Worm (Caenorhabditis elegans) whole organism, L1 larva: ENCODE data around the gene eri-5.

Experiments used
- C16A3.4 ChIP-seq: fragments of 150-350 bp; optimal IDR thresholded peaks from 2 replicates; lab custom pipeline; 2014; ENCODE audit warnings: missing biosample characterization, missing genetic modification characterization
- F16B12.6 ChIP-seq: fragments of 150-350 bp; optimal IDR thresholded peaks from 2 replicates; lab custom pipeline; 2014; ENCODE audit warnings: missing biosample characterization, missing genetic modification characterization
- Y116A8C.19 ChIP-seq: sonication (generic microtip); optimal IDR thresholded peaks from 2 replicates; lab custom pipeline; 2016; ENCODE audit warnings: missing compliant biosample characterization, missing genetic modification characterization, borderline replicate concordance
- aha-1 ChIP-seq: fragments of 150-350 bp; optimal IDR thresholded peaks from 2 replicates; lab custom pipeline; 2014; ENCODE audit warnings: missing biosample characterization, missing genetic modification characterization
- blmp-1 ChIP-seq: fragments of 150-350 bp; optimal IDR thresholded peaks from 2 replicates; lab custom pipeline; 2014; ENCODE audit warnings: missing biosample characterization, missing genetic modification characterization
- ceh-63 ChIP-seq: fragments of 200-800 bp; sonication (Bioruptor generic); optimal IDR thresholded peaks from 2 replicates; lab custom pipeline; 2018; ENCODE audit warnings: mild to moderate bottlenecking, missing genetic modification characterization, missing compliant biosample characterization
- ceh-90 ChIP-seq: sonication (generic microtip); optimal IDR thresholded peaks from 2 replicates; lab custom pipeline; 2016; ENCODE audit warnings: missing genetic modification characterization, missing compliant biosample characterization
- ces-1 ChIP-seq: fragments of 150-350 bp; optimal IDR thresholded peaks from 2 replicates; lab custom pipeline; 2014; ENCODE audit warnings: missing biosample characterization, missing genetic modification reagents, missing genetic modification characterization
- dpl-1 ChIP-seq, 3 experiments: fragments of 150-350 bp in 2 of 3; sonication (generic microtip) in 1 of 3; optimal IDR thresholded peaks; 2 replicates each; lab custom pipeline; 2014 to 2017; ENCODE audit warnings: missing biosample characterization in 3 of 3, missing genetic modification characterization in 3 of 3, missing genetic modification reagents in 3 of 3
- dsc-1 ChIP-seq: sonication (generic microtip); optimal IDR thresholded peaks from 2 replicates; lab custom pipeline; 2016; ENCODE audit warnings: mild to moderate bottlenecking, missing genetic modification characterization, missing compliant biosample characterization
- efl-1 ChIP-seq, 4 experiments: fragments of 150-350 bp; optimal IDR thresholded peaks in 3 of 4; peaks in 1 of 4; 1 replicate in 1 of 4; 2 replicates in 3 of 4; lab custom pipeline; 2014; ENCODE audit warnings: missing biosample characterization in 2 of 4, missing genetic modification characterization in 2 of 4, missing genetic modification reagents in 2 of 4
- efl-3 ChIP-seq: fragments of 200-800 bp; sonication (Bioruptor generic); optimal IDR thresholded peaks from 2 replicates; lab custom pipeline; 2018; ENCODE audit warnings: mild to moderate bottlenecking, missing genetic modification characterization, missing compliant biosample characterization
- egl-13 ChIP-seq: sonication (generic microtip); optimal IDR thresholded peaks from 2 replicates; lab custom pipeline; 2016; ENCODE audit warnings: missing genotype, missing genetic modification reagents, missing genetic modification characterization, missing compliant biosample characterization
- ets-5 ChIP-seq: fragments of 200-800 bp; sonication (Bioruptor generic); IDR thresholded peaks from 2 replicates; pipeline ENCODE4 v1.3.6; 2022; ENCODE audit warnings: missing genetic modification characterization, missing compliant biosample characterization
- fkh-10 ChIP-seq: sonication (generic microtip); optimal IDR thresholded peaks from 2 replicates; lab custom pipeline; 2017; ENCODE audit warnings: missing biosample characterization, missing genetic modification reagents, missing genetic modification characterization
- fkh-8 ChIP-seq: sonication (generic microtip); optimal IDR thresholded peaks from 2 replicates; lab custom pipeline; 2016; ENCODE audit warnings: mild to moderate bottlenecking, missing genetic modification characterization, missing compliant biosample characterization
- fos-1 ChIP-seq: fragments of 150-350 bp; optimal IDR thresholded peaks from 2 replicates; lab custom pipeline; 2014; ENCODE audit warnings: missing biosample characterization, missing genetic modification characterization
- grh-1 ChIP-seq: fragments of 200-800 bp; sonication (Bioruptor generic); IDR thresholded peaks from 2 replicates; pipeline ENCODE4 v1.3.6; 2022; ENCODE audit warnings: missing genetic modification reagents, missing genetic modification characterization, missing compliant biosample characterization
- hlh-4 ChIP-seq: sonication (generic microtip); optimal IDR thresholded peaks from 2 replicates; lab custom pipeline; 2016; ENCODE audit warnings: mild to moderate bottlenecking, missing genetic modification characterization, missing compliant biosample characterization
- irx-1 ChIP-seq: sonication (generic microtip); optimal IDR thresholded peaks from 2 replicates; lab custom pipeline; 2016; ENCODE audit warnings: missing genetic modification characterization, missing compliant biosample characterization
- isw-1 ChIP-seq: fragments of 200-800 bp; sonication (Bioruptor generic); IDR thresholded peaks from 2 replicates; pipeline ENCODE4 v1.3.6; 2022; ENCODE audit warnings: missing genetic modification characterization, missing compliant biosample characterization
- jun-1 ChIP-seq: fragments of 150-350 bp; optimal IDR thresholded peaks from 2 replicates; lab custom pipeline; 2014; ENCODE audit warnings: missing biosample characterization, missing genetic modification reagents, missing genetic modification characterization
- lin-14 ChIP-seq: fragments of 200-800 bp; sonication (Bioruptor generic); optimal IDR thresholded peaks from 2 replicates; lab custom pipeline; 2018; ENCODE audit warnings: mild to moderate bottlenecking, missing genetic modification characterization, moderate library complexity, missing compliant biosample characterization
- lin-35 ChIP-seq, 2 experiments: fragments of 150-350 bp; optimal IDR thresholded peaks; 2 replicates each; lab custom pipeline; 2014; ENCODE audit warnings: missing biosample characterization in 2 of 2, missing genetic modification characterization in 2 of 2, missing genetic modification reagents in 2 of 2
- lin-39 ChIP-seq: fragments of 150-350 bp; optimal IDR thresholded peaks from 2 replicates; lab custom pipeline; 2014; ENCODE audit warnings: missing biosample characterization, missing genetic modification reagents, missing genetic modification characterization
- lir-3 ChIP-seq: sonication (generic microtip); optimal IDR thresholded peaks from 2 replicates; lab custom pipeline; 2016; ENCODE audit warnings: mild to moderate bottlenecking, missing genetic modification characterization, moderate library complexity, missing compliant biosample characterization; ENCODE audit not compliant: poor library complexity
- lsy-2 ChIP-seq, 2 experiments: fragments of 150-350 bp; optimal IDR thresholded peaks; 2 replicates each; lab custom pipeline; 2014; ENCODE audit warnings: missing biosample characterization in 2 of 2, missing genetic modification characterization in 2 of 2
- mdl-1 ChIP-seq, 2 experiments: fragments of 150-350 bp; optimal IDR thresholded peaks; 2 replicates each; lab custom pipeline; 2014 to 2017; ENCODE audit warnings: missing biosample characterization in 2 of 2, missing genetic modification characterization in 2 of 2, inconsistent platforms in 1 of 2
- nhr-11 ChIP-seq: fragments of 150-350 bp; optimal IDR thresholded peaks from 2 replicates; lab custom pipeline; 2014; ENCODE audit warnings: missing biosample characterization, missing genetic modification characterization
- nhr-19 ChIP-seq: fragments of 200-800 bp; sonication (Bioruptor generic); conservative IDR thresholded peaks from 2 replicates; pipeline ENCODE4 v1.3.6; 2022; ENCODE audit warnings: missing genetic modification characterization, missing compliant biosample characterization
- nhr-20 ChIP-seq: sonication (generic microtip); optimal IDR thresholded peaks from 2 replicates; lab custom pipeline; 2016; ENCODE audit warnings: mild to moderate bottlenecking, missing genetic modification characterization, missing compliant biosample characterization
- nhr-47 ChIP-seq: sonication (generic microtip); optimal IDR thresholded peaks from 2 replicates; lab custom pipeline; 2016; ENCODE audit warnings: mild to moderate bottlenecking, missing genetic modification characterization, moderate library complexity, missing compliant biosample characterization
- nhr-71 ChIP-seq: sonication (generic microtip); optimal IDR thresholded peaks from 2 replicates; lab custom pipeline; 2016; ENCODE audit warnings: mild to moderate bottlenecking, missing genetic modification characterization, moderate library complexity, missing compliant biosample characterization
- nhr-77 ChIP-seq: fragments of 150-350 bp; optimal IDR thresholded peaks from 2 replicates; lab custom pipeline; 2014; ENCODE audit warnings: missing biosample characterization, missing genetic modification characterization
- nhr-85 ChIP-seq: sonication (generic microtip); peaks from one replicate; lab custom pipeline; 2016; ENCODE audit warnings: missing genetic modification characterization, inconsistent platforms, missing compliant biosample characterization
- nhr-90 ChIP-seq: sonication (generic microtip); optimal IDR thresholded peaks from 2 replicates; lab custom pipeline; 2016; ENCODE audit warnings: mild to moderate bottlenecking, missing genetic modification characterization, missing compliant biosample characterization; ENCODE audit not compliant: poor library complexity
- rnt-1 ChIP-seq: sonication (generic microtip); optimal IDR thresholded peaks from 2 replicates; lab custom pipeline; 2016; ENCODE audit warnings: mild to moderate bottlenecking, missing genetic modification characterization, moderate library complexity, missing compliant biosample characterization
- snu-23 ChIP-seq: sonication (generic microtip); optimal IDR thresholded peaks from 2 replicates; lab custom pipeline; 2016; ENCODE audit warnings: missing genetic modification characterization, missing compliant biosample characterization
- sptf-1 ChIP-seq: fragments of 150-350 bp; optimal IDR thresholded peaks from 2 replicates; lab custom pipeline; 2014; ENCODE audit warnings: missing biosample characterization, missing genetic modification characterization
- swsn-7 ChIP-seq: sonication (generic microtip); optimal IDR thresholded peaks from 2 replicates; lab custom pipeline; 2016; ENCODE audit warnings: missing genetic modification characterization, missing compliant biosample characterization
- tbx-2 ChIP-seq: sonication (generic microtip); optimal IDR thresholded peaks from 2 replicates; lab custom pipeline; 2016; ENCODE audit warnings: missing genetic modification characterization, missing compliant biosample characterization
- tlp-1 ChIP-seq: fragments of 150-350 bp; optimal IDR thresholded peaks from 2 replicates; lab custom pipeline; 2014; ENCODE audit warnings: missing biosample characterization, missing genetic modification characterization
- unc-30 ChIP-seq: sonication (generic microtip); optimal IDR thresholded peaks from 2 replicates; lab custom pipeline; 2017; ENCODE audit warnings: missing biosample characterization, missing genetic modification characterization
- zag-1 ChIP-seq: fragments of 150-350 bp; optimal IDR thresholded peaks from 2 replicates; lab custom pipeline; 2014; ENCODE audit warnings: missing biosample characterization, missing genetic modification characterization
- zip-4 ChIP-seq: fragments of 200-800 bp; sonication (Bioruptor generic); optimal IDR thresholded peaks from 2 replicates; lab custom pipeline; 2018; ENCODE audit warnings: mild to moderate bottlenecking, missing genetic modification characterization, moderate library complexity, missing compliant biosample characterization
- ztf-11 ChIP-seq, 2 experiments: sonication (generic microtip); optimal IDR thresholded peaks; 2 replicates each; lab custom pipeline; 2016 to 2017; ENCODE audit warnings: missing genetic modification characterization in 2 of 2, missing biosample characterization in 1 of 2, missing compliant biosample characterization in 1 of 2
- ztf-4 ChIP-seq: fragments of 150-350 bp; optimal IDR thresholded peaks from 2 replicates; lab custom pipeline; 2014; ENCODE audit warnings: missing biosample characterization, missing genetic modification characterization

Gene eri-5

DNA sequence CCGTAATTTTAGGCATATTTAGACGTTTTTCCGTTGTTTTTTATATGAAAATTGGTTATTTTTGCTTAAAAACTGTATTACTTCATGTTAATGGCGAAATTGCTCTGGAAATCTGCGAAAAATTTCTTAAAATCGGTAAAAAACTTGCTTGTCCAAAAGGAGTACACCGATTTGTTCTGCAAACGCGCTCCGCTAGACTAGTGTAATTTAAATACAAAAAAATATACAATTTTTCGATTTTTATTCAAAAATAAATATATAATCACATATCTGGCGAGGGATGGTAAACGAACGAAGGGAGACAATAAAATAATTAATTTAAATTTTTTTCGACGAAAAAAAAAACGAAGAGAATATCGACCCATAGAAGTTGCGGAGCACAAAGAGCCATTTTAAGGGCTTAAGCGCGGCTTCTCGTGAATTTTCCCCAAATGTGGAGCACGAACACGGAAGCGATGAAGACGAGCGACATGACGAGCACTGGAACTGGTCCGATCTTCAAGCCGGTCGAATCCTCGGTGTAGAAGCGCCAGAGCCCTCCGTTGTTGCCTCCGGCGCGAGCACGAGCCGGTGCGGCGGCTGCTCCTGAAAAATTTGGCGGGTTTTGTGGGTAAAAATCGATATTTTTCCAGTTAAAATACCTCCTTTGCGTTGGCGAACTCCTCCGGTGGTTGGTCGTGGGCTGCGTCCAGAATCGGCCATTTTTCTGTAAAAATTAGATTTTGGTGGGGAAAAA, 2.5 kb upstream of the eri-5 start, which contains the start of gene sec-61.B:
TSS of gene sec-61.B (minus strand) at position 706 of the 736 bp plus-strand sequence.
- TF ChIP-seq nhr-90 (tag; lab: Kevin White, UChicago) (peak; percentile 43), lsy-2 (tag; optimal IDR thresholded peaks at IDR 0.05; lab: Kevin White, UChicago) (peak; percentile 32 to 41), ztf-11 (tag; optimal IDR thresholded peaks at IDR 0.05; lab: Kevin White, UChicago) (no peak), nhr-19 (GFP tag; lab: Robert Waterston, UW) (0 out of 2 replicates have a peak, but pooled peaks have one; percentile 2), unc-30 (tag; lab: Kevin White, UChicago) (no peak), efl-1 (optimal IDR thresholded peaks at IDR 0.05; lab: Kevin White, UChicago) (peak in 1 of 2 experiments; percentile 17), efl-1 (GFP tag; optimal IDR thresholded peaks at IDR 0.05 in 1 of 2; lab: Kevin White, UChicago) (peak; percentile 17 to 52), lin-35 (GFP tag; optimal IDR thresholded peaks at IDR 0.05; lab: Kevin White, UChicago) (peak in 1 of 2 experiments; percentile 9), lin-39 (peak; percentile 8), efl-3 (GFP tag; lab: Kevin White, UChicago) (no peak), nhr-71 (peak; percentile 49), dpl-1 (GFP tag; optimal IDR thresholded peaks at IDR 0.05; lab: Kevin White, UChicago) (peak in 1 of 3 experiments; percentile 0), nhr-85 (tag; lab: Kevin White, UChicago) (peak; percentile 67), sptf-1 (tag; lab: Kevin White, UChicago) (no peak), nhr-47 (tag; lab: Kevin White, UChicago) (peak; percentile 36), ztf-4 (tag; lab: Kevin White, UChicago) (peak; percentile 55), snu-23 (peak; percentile 15)

DNA sequence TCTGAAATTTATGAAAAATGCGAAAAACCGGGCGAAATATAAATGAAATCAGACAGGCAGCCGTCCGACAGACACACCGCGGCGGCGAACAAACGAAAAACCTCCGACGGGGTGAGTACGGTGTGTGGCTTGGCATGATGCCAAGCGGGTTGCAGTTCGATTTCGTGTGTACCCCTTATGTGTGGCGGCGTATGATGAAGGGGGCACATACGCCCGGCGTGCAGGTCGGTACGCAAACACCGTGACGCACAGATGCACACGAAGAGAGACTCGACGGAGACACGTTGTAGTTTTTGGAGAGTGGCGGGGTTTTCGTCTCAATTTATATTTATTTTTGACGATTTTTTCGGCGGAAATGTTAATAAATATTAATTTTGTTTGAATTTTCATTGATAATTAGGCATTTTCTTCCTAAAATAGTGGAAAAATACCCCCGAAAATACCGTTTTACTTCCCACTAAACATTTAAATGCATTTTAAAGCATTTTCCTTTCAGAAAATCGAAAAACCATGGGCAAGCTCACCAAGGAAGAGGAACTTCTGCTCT, 1.6 kb upstream of the eri-5 start, which contains the start of gene trap-3:
TSS of gene trap-3 (plus strand) at position 497 of the 547 bp plus-strand sequence.
- TF ChIP-seq Y116A8C.19 (tag; lab: Kevin White, UChicago) (no peak), ceh-63 (no peak), rnt-1 (tag; lab: Kevin White, UChicago) (peak; percentile 98), mdl-1 (tag; optimal IDR thresholded peaks at IDR 0.05; lab: Kevin White, UChicago) (peak in 1 of 2 experiments; percentile 96), hlh-4 (no peak), nhr-90 (tag; lab: Kevin White, UChicago) (peak; percentile 98), F16B12.6 (peak; percentile 99), fkh-8 (tag; lab: Kevin White, UChicago) (peak; percentile 96), nhr-20 (tag; lab: Kevin White, UChicago) (peak; percentile 97), swsn-7 (tag; lab: Kevin White, UChicago) (peak; percentile 96), sptf-1 (tag; lab: Kevin White, UChicago) (no peak), nhr-77 (tag; lab: Kevin White, UChicago) (peak; percentile 94), lin-14 (GFP tag; lab: Kevin White, UChicago) (peak; percentile 97), ztf-4 (tag; lab: Kevin White, UChicago) (peak; percentile 93), lin-39 (peak; percentile 76), isw-1 (GFP tag; lab: Robert Waterston, UW) (peak; percentile 94), egl-13 (tag; lab: Kevin White, UChicago) (peak; percentile 91), zag-1 (tag; lab: Kevin White, UChicago) (no peak), zip-4 (GFP tag; lab: Kevin White, UChicago) (peak; percentile 85), blmp-1 (tag; lab: Kevin White, UChicago) (peak; percentile 74), grh-1 (GFP tag; lab: Robert Waterston, UW) (peak; percentile 93), C16A3.4 (peak; percentile 92), irx-1 (tag; lab: Kevin White, UChicago) (peak; percentile 92), fos-1 (tag; lab: Kevin White, UChicago) (peak; percentile 93), ceh-90 (tag; lab: Kevin White, UChicago) (peak; percentile 53), snu-23 (peak; percentile 98), ces-1 (GFP tag; lab: Kevin White, UChicago) (no peak), aha-1 (peak; percentile 86), ets-5 (GFP tag; lab: Robert Waterston, UW) (no peak), nhr-85 (tag; lab: Kevin White, UChicago) (peak; percentile 98), lir-3 (tag; lab: Kevin White, UChicago) (no peak), tlp-1 (tag; lab: Kevin White, UChicago) (no peak), dsc-1 (tag; lab: Kevin White, UChicago) (peak; percentile 93), tbx-2 (tag; lab: Kevin White, UChicago) (peak; percentile 96), nhr-71 (peak; percentile 98), lin-35 (GFP tag; optimal IDR thresholded peaks at IDR 0.05; lab: Kevin White, UChicago) (peak; percentile 89 to 93), jun-1 (peak; percentile 97), fkh-10 (GFP tag; lab: Kevin White, UChicago) (peak; percentile 83), nhr-11 (peak; percentile 75)
